Worm (Caenorhabditis elegans): ENCODE data around the gene ptp-1.

The ptp-1 gene

ce11 chrIII:3657479-3657878, 67.0 kb downstream of the ptp-1 start, which contains the start of gene C46F11.5:
Gene C46F11.5, minus strand, starts transcription at chrIII:3657606.
- no peak for TF ChIP-seq lin-14 (GFP tag; optimal IDR thresholded peaks at IDR 0.05)
- peak; percentile 77 for TF ChIP-seq zip-4 (GFP tag; optimal IDR thresholded peaks at IDR 0.05)

Data from whole organism, L1 larva.